Fruit fly (Drosophila melanogaster) whole organism, adult: ENCODE data around the gene CG34301.

ENCODE experiments used
- CG5204 ChIP-seq: fragments of 200-800 bp; sonication (Bioruptor generic); optimal IDR thresholded peaks from 2 replicates; lab custom pipeline; 2016; ENCODE audit warnings: missing biosample characterization, missing genetic modification characterization
- CG7045 ChIP-seq: fragments of 200-800 bp; sonication (Bioruptor generic); optimal IDR thresholded peaks from 2 replicates; lab custom pipeline; 2017; ENCODE audit warnings: missing biosample characterization, mild to moderate bottlenecking, missing genetic modification characterization
- CG7101 ChIP-seq: fragments of 200-800 bp; sonication (Bioruptor generic); optimal IDR thresholded peaks from 2 replicates; lab custom pipeline; 2018; ENCODE audit warnings: missing biosample characterization, mild to moderate bottlenecking, missing genetic modification characterization, moderate library complexity
- Clk ChIP-seq: fragments of 200-800 bp; sonication (Bioruptor generic); optimal IDR thresholded peaks from 2 replicates; lab custom pipeline; 2017; ENCODE audit warnings: missing biosample characterization, missing genetic modification characterization
- Crg-1 ChIP-seq: fragments of 200-800 bp; sonication (Bioruptor generic); optimal IDR thresholded peaks from 2 replicates; lab custom pipeline; 2016; ENCODE audit warnings: missing biosample characterization, missing genetic modification characterization
- Mnt ChIP-seq: fragments of 200-800 bp; sonication (Bioruptor generic); optimal IDR thresholded peaks from 2 replicates; lab custom pipeline; 2016; ENCODE audit warnings: missing biosample characterization, mild to moderate bottlenecking, missing genetic modification characterization
- bab1 ChIP-seq: fragments of 200-800 bp; sonication (Bioruptor generic); optimal IDR thresholded peaks from 3 replicates; lab custom pipeline; 2019; ENCODE audit warnings: missing biosample characterization, mild to moderate bottlenecking, missing genetic modification characterization, moderate library complexity
- kay ChIP-seq: fragments of 200-800 bp; sonication (Bioruptor generic); peaks from one replicate; lab custom pipeline; 2016; ENCODE audit warnings: missing biosample characterization, missing genetic modification characterization, borderline replicate concordance
- ovo ChIP-seq: fragments of 200-800 bp; sonication (Bioruptor generic); optimal IDR thresholded peaks from 2 replicates; lab custom pipeline; 2016; ENCODE audit warnings: missing biosample characterization, missing genetic modification characterization
- pad ChIP-seq: fragments of 200-800 bp; sonication (Bioruptor generic); optimal IDR thresholded peaks from 3 replicates; lab custom pipeline; 2017; ENCODE audit warnings: missing biosample characterization, missing genetic modification characterization, mild to moderate bottlenecking, moderate library complexity, missing genetic modification reagents
- toe ChIP-seq: fragments of 200-800 bp; sonication (Bioruptor generic); optimal IDR thresholded peaks from 2 replicates; lab custom pipeline; 2016; ENCODE audit warnings: missing biosample characterization, missing genetic modification characterization

DNA sequence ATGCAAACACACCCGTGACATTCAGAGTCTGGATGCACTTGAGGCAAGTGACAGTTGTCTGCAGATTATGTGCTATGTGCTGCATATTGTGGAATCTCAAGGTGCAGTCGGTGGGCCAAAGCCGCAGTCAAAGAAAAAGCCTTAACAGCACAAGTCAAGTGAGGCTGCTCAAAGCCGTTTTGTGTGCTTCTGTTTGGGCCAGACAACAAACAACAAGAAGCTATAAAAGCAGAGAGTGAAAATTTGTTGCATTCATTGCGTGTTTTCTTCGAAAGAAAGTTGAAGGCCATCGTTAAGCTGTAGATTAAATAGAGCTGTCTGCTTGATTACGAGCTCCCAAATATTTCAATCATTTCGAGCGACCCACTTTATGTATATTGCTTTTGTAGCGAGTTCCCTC is 31.3 kb upstream of the CG34301 start:
- no peak for TF ChIP-seq toe (GFP tag; lab: Kevin White, UChicago)
- no peak for TF ChIP-seq Clk (GFP tag; lab: Kevin White, UChicago)
- no peak for TF ChIP-seq CG7101
- no peak for TF ChIP-seq CG5204
- no peak for TF ChIP-seq ovo (GFP tag; lab: Kevin White, UChicago)
- no peak for TF ChIP-seq kay (GFP tag; lab: Kevin White, UChicago)
- no peak for TF ChIP-seq Mnt (GFP tag; lab: Kevin White, UChicago)
- no peak for TF ChIP-seq CG7045
- no peak for TF ChIP-seq pad (GFP tag; lab: Kevin White, UChicago)
- no peak for TF ChIP-seq bab1
- no peak for TF ChIP-seq Crg-1
